Fruit fly (Drosophila melanogaster) whole organism, pupa: ENCODE measurements around the gene Prosalpha6.

ENCODE experiments used
- CG10348 ChIP-seq: fragments of 200-800 bp; sonication (Bioruptor generic); IDR thresholded peaks from 2 replicates; pipeline ENCODE4 v1.3.6; 2022; ENCODE audit warnings: missing biosample characterization, missing genetic modification characterization
- CG12605 ChIP-seq: fragments of 200-800 bp; sonication (Bioruptor generic); IDR thresholded peaks from 2 replicates; pipeline ENCODE4 v1.3.6; 2022; ENCODE audit warnings: missing biosample characterization, missing genetic modification characterization
- CG13204 ChIP-seq: fragments of 200-800 bp; sonication (Bioruptor generic); optimal IDR thresholded peaks from 2 replicates; lab custom pipeline; 2018; ENCODE audit warnings: missing biosample characterization, mild to moderate bottlenecking, missing genetic modification characterization, moderate library complexity
- CG15710 ChIP-seq: fragments of 200-800 bp; sonication (Bioruptor generic); optimal IDR thresholded peaks from 2 replicates; lab custom pipeline; 2018; ENCODE audit warnings: missing biosample characterization, mild to moderate bottlenecking, missing genetic modification characterization, moderate library complexity
- CG34367 ChIP-seq: fragments of 200-800 bp; sonication (Bioruptor generic); optimal IDR thresholded peaks from 2 replicates; lab custom pipeline; 2018; ENCODE audit warnings: missing biosample characterization, mild to moderate bottlenecking, missing genetic modification characterization
- CG4496 ChIP-seq: fragments of 200-800 bp; sonication (Bioruptor generic); IDR thresholded peaks from 3 replicates; pipeline ENCODE4 v1.3.6; 2022; ENCODE audit warnings: missing biosample characterization, missing genetic modification characterization
- CG8159 ChIP-seq: fragments of 200-800 bp; sonication (Bioruptor generic); optimal IDR thresholded peaks from 3 replicates; lab custom pipeline; 2018; ENCODE audit warnings: missing biosample characterization, mild to moderate bottlenecking, missing genetic modification characterization, moderate library complexity
- CG8301 ChIP-seq: fragments of 200-800 bp; sonication (Bioruptor generic); optimal IDR thresholded peaks from 2 replicates; lab custom pipeline; 2018; ENCODE audit warnings: missing biosample characterization, mild to moderate bottlenecking, missing genetic modification characterization
- CG9948 ChIP-seq: fragments of 200-800 bp; sonication (Bioruptor generic); optimal IDR thresholded peaks from 2 replicates; lab custom pipeline; 2018; ENCODE audit warnings: missing biosample characterization, mild to moderate bottlenecking, missing genetic modification characterization, moderate library complexity
- D1 ChIP-seq: fragments of 200-800 bp; sonication (Bioruptor generic); optimal IDR thresholded peaks from 2 replicates; lab custom pipeline; 2018; ENCODE audit warnings: missing biosample characterization, mild to moderate bottlenecking, missing genetic modification characterization, moderate library complexity
- EcR ChIP-seq: fragments of 200-800 bp; sonication (Bioruptor generic); optimal IDR thresholded peaks from 3 replicates; lab custom pipeline; 2019; ENCODE audit warnings: missing biosample characterization, missing genetic modification characterization, mild to moderate bottlenecking, moderate library complexity, missing genetic modification reagents
- Snoo ChIP-seq: fragments of 200-800 bp; sonication (Bioruptor generic); optimal IDR thresholded peaks from 3 replicates; lab custom pipeline; 2017; ENCODE audit warnings: missing biosample characterization, mild to moderate bottlenecking, missing genetic modification characterization, inconsistent platforms
- gl ChIP-seq: fragments of 200-800 bp; sonication (Bioruptor generic); optimal IDR thresholded peaks from 2 replicates; lab custom pipeline; 2018; ENCODE audit warnings: missing biosample characterization, mild to moderate bottlenecking, missing genetic modification characterization
- rn ChIP-seq: fragments of 200-800 bp; sonication (Bioruptor generic); IDR thresholded peaks from 2 replicates; pipeline ENCODE4 v1.3.6; 2022; ENCODE audit warnings: missing biosample characterization, missing genetic modification characterization

DNA sequence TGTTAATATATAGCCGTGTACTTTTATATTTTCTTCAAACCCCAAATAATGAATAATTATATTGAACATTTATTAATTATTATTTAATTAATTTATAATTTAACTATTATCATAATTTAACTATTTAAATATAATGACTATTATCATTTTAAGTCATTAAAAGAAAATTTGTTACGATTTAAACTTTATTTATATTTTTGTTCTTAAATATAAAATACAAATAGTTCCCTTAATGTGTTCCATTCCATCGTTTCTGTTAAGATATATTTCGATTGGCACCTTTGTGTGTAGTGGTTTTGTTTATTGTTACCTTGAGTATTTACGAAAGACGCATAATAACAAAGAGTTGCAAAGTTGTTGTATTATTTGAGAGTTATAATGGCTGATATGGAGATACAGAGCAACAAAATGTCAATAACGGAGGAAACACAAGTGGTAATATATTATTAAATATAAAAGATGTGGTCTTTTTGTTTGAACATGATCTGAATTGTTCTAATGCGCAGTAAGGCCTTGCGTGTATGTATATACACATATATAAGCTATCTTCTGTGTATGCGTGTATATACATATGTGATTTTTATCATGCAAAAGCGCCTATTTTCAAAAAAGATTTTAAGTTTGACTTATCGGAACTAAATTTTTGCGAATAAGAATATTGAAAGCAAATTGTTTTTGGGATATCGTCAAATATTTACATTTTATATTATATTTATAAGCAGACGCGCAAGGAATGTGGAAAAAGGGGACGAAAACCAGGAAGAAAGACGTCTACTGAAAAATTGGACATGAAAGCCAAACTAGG lies 42.9 kb downstream of the Prosalpha6 start, which contains the start of gene REPTOR-BP:
- TF ChIP-seq CG34367 (tag; lab: Kevin White, UChicago) (no peak), gl (tag; lab: Kevin White, UChicago) (no peak), EcR (GFP tag; lab: Kevin White, UChicago) (no peak), CG9948 (tag; lab: Kevin White, UChicago) (no peak), CG15710 (tag; lab: Kevin White, UChicago) (no peak), CG8159 (tag; lab: Kevin White, UChicago) (no peak), CG8301 (no peak), CG12605 (no peak), CG10348 (GFP tag; lab: Robert Waterston, UW) (no peak), D1 (tag; lab: Kevin White, UChicago) (no peak), Snoo (tag; lab: Kevin White, UChicago) (peak; percentile 8), CG4496 (no peak), CG13204 (GFP tag; lab: Kevin White, UChicago) (no peak), rn (GFP tag; lab: Robert Waterston, UW) (no peak)
